Worm (Caenorhabditis elegans) whole organism, L2 larva: ENCODE measurements around the gene cest-17.

Experiments
- ZK546.5 ChIP-seq: sonication (generic microtip); optimal IDR thresholded peaks from 2 replicates; lab custom pipeline; 2017; ENCODE audit warnings: missing biosample characterization, missing genetic modification characterization
- aly-2 ChIP-seq: fragments of 150-350 bp; optimal IDR thresholded peaks from 2 replicates; lab custom pipeline; 2014; ENCODE audit warnings: missing biosample characterization, missing genetic modification characterization
- blmp-1 ChIP-seq: sonication (generic microtip); optimal IDR thresholded peaks from 2 replicates; lab custom pipeline; 2017; ENCODE audit warnings: missing genetic modification characterization, mild to moderate bottlenecking, missing compliant biosample characterization, antibody characterized with exemption, moderate library complexity; ENCODE audit not compliant: insufficient read depth
- mdl-1 ChIP-seq, 2 experiments: fragments of 150-350 bp in 1 of 2; sonication (generic microtip) in 1 of 2; optimal IDR thresholded peaks; 2 replicates each; lab custom pipeline; 2017; ENCODE audit warnings: missing biosample characterization in 2 of 2, missing genetic modification characterization in 2 of 2
- nhr-12 ChIP-seq: fragments of 150-350 bp; optimal IDR thresholded peaks from 2 replicates; lab custom pipeline; 2014; ENCODE audit warnings: missing biosample characterization, missing genetic modification characterization
- nhr-23 ChIP-seq: fragments of 150-350 bp; optimal IDR thresholded peaks from 2 replicates; lab custom pipeline; 2014; ENCODE audit warnings: missing biosample characterization, missing genetic modification reagents, missing genetic modification characterization
- nhr-237 ChIP-seq: fragments of 150-350 bp; optimal IDR thresholded peaks from 2 replicates; lab custom pipeline; 2014; ENCODE audit warnings: missing biosample characterization, missing genetic modification characterization
- nhr-77 ChIP-seq: fragments of 150-350 bp; optimal IDR thresholded peaks from 2 replicates; lab custom pipeline; 2014; ENCODE audit warnings: missing biosample characterization, missing genetic modification characterization
- skn-1 ChIP-seq: sonication (generic microtip); optimal IDR thresholded peaks from 2 replicates; lab custom pipeline; 2017; ENCODE audit warnings: missing biosample characterization, missing genetic modification characterization
- snpc-4 ChIP-seq: fragments of 150-350 bp; optimal IDR thresholded peaks from 2 replicates; lab custom pipeline; 2014; ENCODE audit warnings: missing biosample characterization, missing genetic modification characterization
- unc-39 ChIP-seq: fragments of 150-350 bp; optimal IDR thresholded peaks from 2 replicates; lab custom pipeline; 2014; ENCODE audit warnings: missing biosample characterization, missing genetic modification characterization
- unc-62 ChIP-seq: fragments of 150-350 bp; optimal IDR thresholded peaks from 2 replicates; lab custom pipeline; 2014; ENCODE audit warnings: missing biosample characterization, missing genetic modification reagents, missing genetic modification characterization

ce11 chrV:8170300-8170699 lies 32.8 kb upstream of the cest-17 start:
- no peak for TF ChIP-seq nhr-23 (tag; lab: Kevin White, UChicago)
- TF ChIP-seq snpc-4 (tag; lab: Kevin White, UChicago) = no peak
- no peak for TF ChIP-seq unc-39 (tag; lab: Kevin White, UChicago)
- no peak for TF ChIP-seq skn-1 (tag; lab: Kevin White, UChicago)
- TF ChIP-seq mdl-1 (tag; optimal IDR thresholded peaks at IDR 0.05; lab: Kevin White, UChicago) = no peak
- no peak for TF ChIP-seq nhr-77
- TF ChIP-seq nhr-237 (tag; lab: Kevin White, UChicago) = no peak
- no peak for TF ChIP-seq aly-2 (tag; lab: Kevin White, UChicago)
- no peak for TF ChIP-seq ZK546.5 (tag; lab: Kevin White, UChicago)
- TF ChIP-seq blmp-1 (tag; lab: Kevin White, UChicago) = no peak
- TF ChIP-seq unc-62 (GFP tag; lab: Kevin White, UChicago) = no peak
- no peak for TF ChIP-seq nhr-12 (tag; lab: Kevin White, UChicago)
